Worm (Caenorhabditis elegans) whole organism, mixed stage, embryonic: ENCODE results near the gene T21H3.1.

Experiments
- mab-5 ChIP-seq: fragments of 150-350 bp; optimal IDR thresholded peaks from 2 replicates; lab custom pipeline; 2014; ENCODE audit warnings: missing biosample characterization, missing genetic modification characterization
- mep-1 ChIP-seq: fragments of 150-350 bp; optimal IDR thresholded peaks from 2 replicates; lab custom pipeline; 2017; ENCODE audit warnings: missing biosample characterization, missing genetic modification reagents, missing genetic modification characterization, inconsistent platforms

ce11 chrV:1153387-1153786 is 23.1 kb upstream of the T21H3.1 start:
- TF ChIP-seq mab-5 (tag; lab: Kevin White, UChicago) (no peak), mep-1 (tag; lab: Kevin White, UChicago) (no peak)
